Worm (Caenorhabditis elegans): ENCODE measurements around the gene ZK896.5.

DNA sequence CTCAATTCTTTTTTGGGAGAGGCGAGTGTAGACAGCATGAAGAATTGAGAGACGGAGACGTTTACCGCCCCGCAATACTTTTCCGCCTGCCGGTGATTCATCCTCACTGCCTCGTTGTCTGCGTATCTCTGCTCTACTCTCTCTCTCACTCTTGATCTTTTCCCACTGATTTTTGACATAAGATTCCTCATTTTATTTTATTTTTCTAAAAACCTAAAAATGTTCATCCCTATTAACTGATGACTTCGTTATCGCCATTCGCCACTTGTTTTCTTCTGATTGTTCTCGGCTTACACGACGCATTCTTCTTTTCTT lies 45.1 kb downstream of the ZK896.5 start:
- no peak for TF ChIP-seq ceh-82 (tag; optimal IDR thresholded peaks at IDR 0.05)
- TF ChIP-seq dmd-6 (GFP tag; IDR thresholded peaks at IDR 0.05) = no peak
